Fruit fly (Drosophila melanogaster) whole organism, pupa: Measurements from ENCODE around the gene CG2126.
A peak's percentile ranks its signal among the peaks of the same experiment; 100 is the strongest.

Experiments used
- CG10348 ChIP-seq: fragments of 200-800 bp; sonication (Bioruptor generic); IDR thresholded peaks from 2 replicates; pipeline ENCODE4 v1.3.6; 2022; ENCODE audit warnings: missing biosample characterization, missing genetic modification characterization
- CG12605 ChIP-seq: fragments of 200-800 bp; sonication (Bioruptor generic); IDR thresholded peaks from 2 replicates; pipeline ENCODE4 v1.3.6; 2022; ENCODE audit warnings: missing biosample characterization, missing genetic modification characterization
- CG13204 ChIP-seq: fragments of 200-800 bp; sonication (Bioruptor generic); optimal IDR thresholded peaks from 2 replicates; lab custom pipeline; 2018; ENCODE audit warnings: missing biosample characterization, mild to moderate bottlenecking, missing genetic modification characterization, moderate library complexity
- CG14655 ChIP-seq: fragments of 200-800 bp; sonication (Bioruptor generic); optimal IDR thresholded peaks from 3 replicates; lab custom pipeline; 2017; ENCODE audit warnings: mild to moderate bottlenecking, missing biosample characterization, missing genetic modification reagents, missing genetic modification characterization
- CG15710 ChIP-seq: fragments of 200-800 bp; sonication (Bioruptor generic); optimal IDR thresholded peaks from 2 replicates; lab custom pipeline; 2018; ENCODE audit warnings: missing biosample characterization, mild to moderate bottlenecking, missing genetic modification characterization, moderate library complexity
- CG17806 ChIP-seq: fragments of 200-800 bp; sonication (Bioruptor generic); optimal IDR thresholded peaks from 2 replicates; lab custom pipeline; 2018; ENCODE audit warnings: missing biosample characterization, mild to moderate bottlenecking, missing genetic modification characterization, moderate library complexity
- CG32121 ChIP-seq: fragments of 200-800 bp; sonication (Bioruptor generic); IDR thresholded peaks from 2 replicates; pipeline ENCODE4 v1.3.6; 2022; ENCODE audit warnings: missing biosample characterization, missing genetic modification characterization
- CG34367 ChIP-seq: fragments of 200-800 bp; sonication (Bioruptor generic); optimal IDR thresholded peaks from 2 replicates; lab custom pipeline; 2018; ENCODE audit warnings: missing biosample characterization, mild to moderate bottlenecking, missing genetic modification characterization
- CG4496 ChIP-seq: fragments of 200-800 bp; sonication (Bioruptor generic); IDR thresholded peaks from 3 replicates; pipeline ENCODE4 v1.3.6; 2022; ENCODE audit warnings: missing biosample characterization, missing genetic modification characterization
- CG8159 ChIP-seq: fragments of 200-800 bp; sonication (Bioruptor generic); optimal IDR thresholded peaks from 3 replicates; lab custom pipeline; 2018; ENCODE audit warnings: missing biosample characterization, mild to moderate bottlenecking, missing genetic modification characterization, moderate library complexity
- CG8301 ChIP-seq: fragments of 200-800 bp; sonication (Bioruptor generic); optimal IDR thresholded peaks from 2 replicates; lab custom pipeline; 2018; ENCODE audit warnings: missing biosample characterization, mild to moderate bottlenecking, missing genetic modification characterization
- CG9948 ChIP-seq: fragments of 200-800 bp; sonication (Bioruptor generic); optimal IDR thresholded peaks from 2 replicates; lab custom pipeline; 2018; ENCODE audit warnings: missing biosample characterization, mild to moderate bottlenecking, missing genetic modification characterization, moderate library complexity
- D1 ChIP-seq: fragments of 200-800 bp; sonication (Bioruptor generic); optimal IDR thresholded peaks from 2 replicates; lab custom pipeline; 2018; ENCODE audit warnings: missing biosample characterization, mild to moderate bottlenecking, missing genetic modification characterization, moderate library complexity
- EcR ChIP-seq: fragments of 200-800 bp; sonication (Bioruptor generic); optimal IDR thresholded peaks from 3 replicates; lab custom pipeline; 2019; ENCODE audit warnings: missing biosample characterization, missing genetic modification characterization, mild to moderate bottlenecking, moderate library complexity, missing genetic modification reagents
- Ets98B ChIP-seq: fragments of 200-800 bp; sonication (Bioruptor generic); IDR thresholded peaks from 2 replicates; pipeline ENCODE4 v1.3.6; 2022; ENCODE audit warnings: missing biosample characterization, missing genetic modification characterization
- Pif1A ChIP-seq: fragments of 200-800 bp; sonication (Bioruptor generic); optimal IDR thresholded peaks from 3 replicates; lab custom pipeline; 2016; ENCODE audit warnings: missing biosample characterization, missing genetic modification characterization
- Pif1B ChIP-seq: fragments of 200-800 bp; sonication (Bioruptor generic); optimal IDR thresholded peaks from 3 replicates; lab custom pipeline; 2016; ENCODE audit warnings: missing biosample characterization, missing genetic modification characterization
- Snoo ChIP-seq: fragments of 200-800 bp; sonication (Bioruptor generic); optimal IDR thresholded peaks from 3 replicates; lab custom pipeline; 2017; ENCODE audit warnings: missing biosample characterization, mild to moderate bottlenecking, missing genetic modification characterization, inconsistent platforms
- fd96Ca ChIP-seq: fragments of 200-800 bp; sonication (Bioruptor generic); IDR thresholded peaks from 3 replicates; pipeline ENCODE4 v1.3.6; 2022; ENCODE audit warnings: missing biosample characterization, missing genetic modification characterization
- gl ChIP-seq: fragments of 200-800 bp; sonication (Bioruptor generic); optimal IDR thresholded peaks from 2 replicates; lab custom pipeline; 2018; ENCODE audit warnings: missing biosample characterization, mild to moderate bottlenecking, missing genetic modification characterization
- rn ChIP-seq: fragments of 200-800 bp; sonication (Bioruptor generic); IDR thresholded peaks from 2 replicates; pipeline ENCODE4 v1.3.6; 2022; ENCODE audit warnings: missing biosample characterization, missing genetic modification characterization

Gene CG2126

DNA sequence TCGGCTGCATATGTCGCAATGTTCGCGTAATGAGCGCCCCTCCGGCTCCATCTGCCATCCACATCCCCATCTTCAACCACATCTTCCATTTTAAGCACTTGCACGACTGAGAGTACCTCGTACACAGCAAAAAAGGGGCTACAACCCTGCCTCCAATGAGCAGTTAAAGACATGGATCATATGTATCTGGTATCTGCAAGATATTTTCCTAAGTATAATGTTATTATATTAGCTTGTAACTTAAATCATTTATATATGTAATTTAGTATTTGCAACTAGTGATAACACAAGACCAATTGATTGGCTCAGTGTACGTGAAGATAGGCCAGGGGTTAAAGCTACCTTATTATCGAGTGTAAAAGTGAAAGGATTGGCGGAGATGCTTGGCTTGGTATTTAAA, 13.8 kb downstream of the CG2126 start:
- peak; percentile 65 for TF ChIP-seq CG9948 (tag; lab: Kevin White, UChicago)
- TF ChIP-seq Pif1B: peak; percentile 76
- TF ChIP-seq Ets98B (GFP tag; lab: Robert Waterston, UW): peak; percentile 58
- TF ChIP-seq CG14655 (GFP tag; lab: Kevin White, UChicago): peak; percentile 76
- no peak for TF ChIP-seq Snoo (tag; lab: Kevin White, UChicago)
- no peak for TF ChIP-seq CG10348
- peak; percentile 70 for TF ChIP-seq CG15710
- TF ChIP-seq CG8159: peak; percentile 84
- no peak for TF ChIP-seq gl (tag; lab: Kevin White, UChicago)
- TF ChIP-seq CG13204 (GFP tag; lab: Kevin White, UChicago): peak; percentile 22
- TF ChIP-seq D1 (tag; lab: Kevin White, UChicago): no peak
- peak; percentile 49; the same call in 1 of the 2 replicates for TF ChIP-seq CG32121 (GFP tag; lab: Robert Waterston, UW)
- peak; percentile 78 for TF ChIP-seq fd96Ca (GFP tag; lab: Robert Waterston, UW)
- TF ChIP-seq CG12605 (GFP tag; lab: Robert Waterston, UW): no peak
- TF ChIP-seq CG8301 (tag; lab: Kevin White, UChicago): peak; percentile 70
- TF ChIP-seq rn: no peak
- peak; percentile 2 for TF ChIP-seq EcR
- TF ChIP-seq CG4496 (GFP tag; lab: Robert Waterston, UW): peak; percentile 51; the same call in 2 of the 3 replicates
- TF ChIP-seq CG17806 (tag; lab: Kevin White, UChicago): peak; percentile 75
- TF ChIP-seq CG34367 (tag; lab: Kevin White, UChicago): peak; percentile 55
- peak; percentile 71 for TF ChIP-seq Pif1A (GFP tag; lab: Kevin White, UChicago)

DNA sequence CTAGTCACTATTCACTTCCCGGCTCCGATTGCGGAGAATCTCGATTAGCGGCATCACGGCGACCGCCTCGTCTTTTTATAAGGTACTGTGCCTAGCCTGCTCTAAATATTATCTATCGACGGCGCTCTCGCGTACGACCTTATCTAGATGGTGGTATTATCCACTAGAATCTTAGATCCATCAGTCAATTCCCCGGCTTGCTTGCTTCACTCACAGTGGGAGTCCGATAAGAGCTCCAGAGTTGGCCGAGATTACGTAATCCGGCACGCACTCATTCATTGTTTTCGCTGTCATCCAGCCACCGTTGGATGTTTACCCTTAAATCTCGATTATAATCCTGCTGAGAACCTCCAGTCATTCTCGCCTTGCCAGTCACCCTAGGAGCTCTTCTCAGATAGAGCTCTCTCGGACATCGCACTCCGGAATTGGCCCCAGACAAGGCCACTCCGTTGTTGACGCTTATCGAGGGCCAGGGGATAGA, 14.9 kb downstream of the CG2126 start, which contains the start of gene Smvt:
Smvt (minus strand) TSS at position 51 of the 481 bp plus-strand sequence.
- TF ChIP-seq CG17806 (tag; lab: Kevin White, UChicago) (no peak), CG10348 (no peak), Snoo (tag; lab: Kevin White, UChicago) (no peak), D1 (tag; lab: Kevin White, UChicago) (no peak), CG8159 (no peak), rn (no peak), CG4496 (GFP tag; lab: Robert Waterston, UW) (0 out of 3 replicates have a peak, but pooled peaks have one; percentile 29), CG9948 (tag; lab: Kevin White, UChicago) (no peak), Ets98B (GFP tag; lab: Robert Waterston, UW) (no peak), EcR (peak; percentile 45), fd96Ca (GFP tag; lab: Robert Waterston, UW) (no peak), gl (tag; lab: Kevin White, UChicago) (no peak), Pif1A (GFP tag; lab: Kevin White, UChicago) (no peak), CG12605 (GFP tag; lab: Robert Waterston, UW) (no peak)

DNA sequence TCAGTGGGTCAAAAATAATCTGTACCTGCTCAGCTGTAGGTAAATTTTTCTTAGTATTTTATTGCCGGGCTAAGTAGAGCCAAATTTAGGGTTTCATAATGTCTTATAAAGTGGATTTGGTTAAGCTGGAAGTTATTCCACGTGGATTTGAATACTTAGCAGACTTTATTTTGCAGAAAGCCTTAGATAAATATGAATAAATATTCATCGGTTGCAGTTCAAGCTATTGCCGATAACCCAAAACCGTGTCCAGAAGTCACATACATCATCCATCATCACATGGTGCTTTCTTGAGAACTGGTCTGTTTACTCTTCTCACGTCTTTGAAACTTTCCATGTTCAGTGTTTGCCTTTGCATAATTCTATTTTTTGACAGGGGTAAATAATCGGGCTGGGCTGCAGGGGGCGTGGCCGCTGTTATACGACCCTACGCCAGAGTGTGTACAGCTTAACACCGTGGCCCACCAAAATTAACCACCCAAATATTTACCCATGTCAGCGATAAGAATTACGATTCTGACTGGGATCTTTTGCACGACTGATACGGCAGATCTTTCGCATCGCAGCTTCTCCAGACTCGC, 17.8 kb downstream of the CG2126 start, which contains the start of gene CG2187:
CG2187 (minus strand) TSS at position 51 of the 581 bp plus-strand sequence.
- TF ChIP-seq CG34367 (tag; lab: Kevin White, UChicago): no peak
- no peak for TF ChIP-seq CG12605 (GFP tag; lab: Robert Waterston, UW)
- TF ChIP-seq rn: no peak
- no peak for TF ChIP-seq CG10348
- no peak for TF ChIP-seq CG32121 (GFP tag; lab: Robert Waterston, UW)
- TF ChIP-seq CG9948 (tag; lab: Kevin White, UChicago): no peak
- TF ChIP-seq CG4496 (GFP tag; lab: Robert Waterston, UW): no peak
- no peak for TF ChIP-seq CG17806 (tag; lab: Kevin White, UChicago)
- no peak for TF ChIP-seq EcR
- TF ChIP-seq CG14655 (GFP tag; lab: Kevin White, UChicago): no peak
- TF ChIP-seq CG13204 (GFP tag; lab: Kevin White, UChicago): no peak
- TF ChIP-seq CG8159: no peak
- TF ChIP-seq Ets98B (GFP tag; lab: Robert Waterston, UW): no peak
- no peak for TF ChIP-seq CG15710

DNA sequence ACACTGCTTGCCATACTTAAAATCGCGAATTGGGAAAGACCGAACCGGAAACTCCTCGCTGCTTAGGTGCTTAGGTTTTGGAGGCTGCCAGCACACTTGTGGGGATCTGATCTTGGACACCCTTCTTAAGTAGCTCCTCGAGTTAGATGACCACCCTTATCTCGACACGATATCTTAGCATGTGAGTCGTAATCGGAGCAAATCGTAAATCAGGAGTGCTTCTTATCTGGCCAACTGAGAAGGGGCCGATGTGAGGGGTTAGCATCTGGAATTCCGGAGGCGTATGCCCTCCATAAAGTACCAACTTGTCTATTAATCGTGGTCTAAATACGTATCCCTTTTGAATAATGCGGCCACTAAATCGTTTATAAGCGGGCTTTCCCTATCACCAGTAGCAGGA, 21.8 kb downstream of the CG2126 start, which contains the start of gene salt:
salt (minus strand) TSS at position 101 of the 400 bp plus-strand sequence.
- TF ChIP-seq CG15710 (no peak), D1 (tag; lab: Kevin White, UChicago) (no peak), CG34367 (tag; lab: Kevin White, UChicago) (no peak), gl (tag; lab: Kevin White, UChicago) (no peak), CG17806 (tag; lab: Kevin White, UChicago) (no peak), Pif1B (no peak), EcR (no peak), CG13204 (GFP tag; lab: Kevin White, UChicago) (no peak), CG12605 (GFP tag; lab: Robert Waterston, UW) (no peak), CG14655 (GFP tag; lab: Kevin White, UChicago) (no peak), CG9948 (tag; lab: Kevin White, UChicago) (no peak), CG32121 (GFP tag; lab: Robert Waterston, UW) (no peak), CG8301 (tag; lab: Kevin White, UChicago) (no peak), Ets98B (GFP tag; lab: Robert Waterston, UW) (no peak), CG8159 (no peak), rn (no peak), fd96Ca (GFP tag; lab: Robert Waterston, UW) (no peak), CG4496 (GFP tag; lab: Robert Waterston, UW) (no peak), Pif1A (GFP tag; lab: Kevin White, UChicago) (no peak), CG10348 (no peak)
